Worm (Caenorhabditis elegans) whole organism, L3 larva: ENCODE measurements around the gene F20H11.4.

Source experiments
- R02D3.7 ChIP-seq: fragments of 150-350 bp; optimal IDR thresholded peaks from 2 replicates; lab custom pipeline; 2014; ENCODE audit warnings: missing biosample characterization, missing genetic modification characterization
- aly-2 ChIP-seq: fragments of 150-350 bp; optimal IDR thresholded peaks from 2 replicates; lab custom pipeline; 2014; ENCODE audit warnings: missing biosample characterization, missing genetic modification characterization
- daf-12 ChIP-seq: fragments of 150-350 bp; optimal IDR thresholded peaks from 2 replicates; lab custom pipeline; 2014; ENCODE audit warnings: missing biosample characterization, missing genetic modification reagents, missing genetic modification characterization
- elt-2 ChIP-seq: sonication (generic microtip); optimal IDR thresholded peaks from 2 replicates; lab custom pipeline; 2016; ENCODE audit warnings: missing genetic modification reagents, mild to moderate bottlenecking, missing genetic modification characterization, missing compliant biosample characterization
- snpc-4 ChIP-seq: fragments of 150-350 bp; optimal IDR thresholded peaks from 2 replicates; lab custom pipeline; 2014; ENCODE audit warnings: missing biosample characterization, missing genetic modification characterization
- unc-62 ChIP-seq: fragments of 150-350 bp; sonication (generic microtip); optimal IDR thresholded peaks from 4 replicates; lab custom pipeline; 2014; ENCODE audit warnings: missing biosample characterization, missing genetic modification reagents, missing genetic modification characterization

DNA sequence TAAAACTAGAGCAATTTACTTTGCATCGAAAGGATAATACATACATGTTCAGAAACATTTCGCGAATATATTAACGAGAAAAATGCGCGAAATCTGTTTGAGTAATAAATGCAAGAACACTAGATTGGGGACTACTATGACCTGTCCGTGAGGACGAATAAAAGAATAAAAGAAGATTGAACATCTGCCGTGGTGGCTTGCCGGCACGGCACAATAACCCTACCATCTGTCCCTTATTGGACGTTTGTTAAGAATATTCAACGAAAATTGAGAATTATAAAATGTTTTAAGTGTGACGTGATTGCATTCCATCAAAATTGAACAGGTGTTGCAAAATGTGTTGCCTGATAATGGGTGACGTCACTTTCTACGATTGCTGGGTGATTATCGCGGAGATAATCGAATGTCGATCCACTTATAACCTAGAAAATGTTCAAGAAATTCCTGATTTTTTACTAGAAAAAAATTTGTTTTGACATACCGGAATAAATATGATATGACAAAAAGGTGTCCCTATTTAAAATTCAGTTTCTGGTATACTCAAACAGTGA is 2.9 kb upstream of the F20H11.4 start:
- TF ChIP-seq aly-2 (no peak), snpc-4 (no peak), R02D3.7 (tag; lab: Kevin White, UChicago) (no peak), daf-12 (tag; lab: Kevin White, UChicago) (no peak), unc-62 (GFP tag; lab: Kevin White, UChicago) (no peak), elt-2 (tag; lab: Kevin White, UChicago) (no peak)
